Fruit fly (Drosophila melanogaster) whole organism, embryonic: ENCODE data around the gene bys.

Source experiments
- Awh ChIP-seq: fragments of 200-800 bp; sonication (Bioruptor generic); IDR thresholded peaks from 2 replicates; pipeline ENCODE4, ENCODE4 v1.3.6; 2022; ENCODE audit warnings: missing biosample characterization, missing genetic modification characterization
- CG14014 ChIP-seq: fragments of 200-800 bp; sonication (Bioruptor generic); IDR thresholded peaks from 2 replicates; pipeline ENCODE4 v1.3.6; 2022; ENCODE audit warnings: missing biosample characterization, missing genetic modification characterization
- CG14710 ChIP-seq: fragments of 200-800 bp; sonication (Bioruptor generic); optimal IDR thresholded peaks from 3 replicates; lab custom pipeline; 2019; ENCODE audit warnings: missing biosample characterization, mild to moderate bottlenecking, missing genetic modification characterization, moderate library complexity
- CG15514 ChIP-seq: fragments of 200-800 bp; sonication (Bioruptor generic); optimal IDR thresholded peaks from 3 replicates; lab custom pipeline; 2017; ENCODE audit warnings: missing biosample characterization, missing genetic modification characterization, mild to moderate bottlenecking, moderate library complexity, missing genetic modification reagents
- CG2875 ChIP-seq: fragments of 200-800 bp; sonication (Bioruptor generic); optimal IDR thresholded peaks from 2 replicates; lab custom pipeline; 2017; ENCODE audit warnings: missing biosample characterization, mild to moderate bottlenecking, missing genetic modification characterization, missing genetic modification reagents
- CG31365 ChIP-seq: fragments of 200-800 bp; sonication (Bioruptor generic); optimal IDR thresholded peaks from 2 replicates; lab custom pipeline; 2018; ENCODE audit warnings: missing biosample characterization, mild to moderate bottlenecking, missing genetic modification characterization
- CG32767 ChIP-seq: fragments of 200-800 bp; sonication (Bioruptor generic); IDR thresholded peaks from 2 replicates; pipeline ENCODE4 v1.3.6; 2022; ENCODE audit warnings: missing biosample characterization, missing genetic modification characterization
- CG34224 ChIP-seq: fragments of 200-800 bp; sonication (Bioruptor generic); IDR thresholded peaks from 3 replicates; pipeline ENCODE4 v1.3.6; 2022; ENCODE audit warnings: missing biosample characterization, missing genetic modification characterization; ENCODE audit not compliant: partially characterized antibody
- CG3838 ChIP-seq: fragments of 200-800 bp; sonication (Bioruptor generic); optimal IDR thresholded peaks from 3 replicates; lab custom pipeline; 2016; ENCODE audit warnings: missing biosample characterization, missing genetic modification characterization
- CG6854 ChIP-seq: fragments of 200-800 bp; sonication (Bioruptor generic); optimal IDR thresholded peaks from 3 replicates; lab custom pipeline; 2017; ENCODE audit warnings: missing biosample characterization, mild to moderate bottlenecking, missing genetic modification characterization
- CG7786 ChIP-seq: fragments of 200-800 bp; sonication (Bioruptor generic); optimal IDR thresholded peaks from 2 replicates; lab custom pipeline; 2016; ENCODE audit warnings: missing biosample characterization, missing genetic modification characterization
- CG8089 ChIP-seq: fragments of 200-800 bp; sonication (Bioruptor generic); optimal IDR thresholded peaks from 3 replicates; lab custom pipeline; 2016; ENCODE audit warnings: missing biosample characterization, missing genetic modification characterization
- CG9437 ChIP-seq: fragments of 200-800 bp; sonication (Bioruptor generic); optimal IDR thresholded peaks from 2 replicates; lab custom pipeline; 2018; ENCODE audit warnings: missing biosample characterization, mild to moderate bottlenecking, missing genetic modification characterization
- CG9727 ChIP-seq: fragments of 200-800 bp; sonication (Bioruptor generic); optimal IDR thresholded peaks from 3 replicates; lab custom pipeline; 2017; ENCODE audit warnings: missing biosample characterization, mild to moderate bottlenecking, missing genetic modification characterization
- Dad ChIP-seq: fragments of 200-800 bp; sonication (Bioruptor generic); optimal IDR thresholded peaks from 3 replicates; lab custom pipeline; 2016; ENCODE audit warnings: missing biosample characterization, missing genetic modification characterization
- Dll ChIP-seq: fragments of 200-800 bp; sonication (Bioruptor generic); IDR thresholded peaks from 4 replicates; pipeline ENCODE4 v1.3.6; 2022; ENCODE audit warnings: missing biosample characterization, missing genetic modification characterization; ENCODE audit not compliant: partially characterized antibody
- Gug ChIP-seq: fragments of 200-800 bp; sonication (Bioruptor generic); IDR thresholded peaks from 4 replicates; pipeline ENCODE4 v1.3.6; 2022; ENCODE audit warnings: missing biosample characterization, missing genetic modification characterization
- Hsf ChIP-seq: fragments of 200-800 bp; sonication (Bioruptor generic); optimal IDR thresholded peaks from 3 replicates; lab custom pipeline; 2016; ENCODE audit warnings: missing biosample characterization, missing genetic modification characterization
- Med ChIP-seq: fragments of 200-800 bp; sonication (Bioruptor generic); peaks from one replicate; lab custom pipeline; 2016; ENCODE audit warnings: missing biosample characterization, missing genetic modification characterization, mild to moderate bottlenecking, inconsistent platforms, moderate library complexity
- Meics ChIP-seq: fragments of 200-800 bp; sonication (Bioruptor generic); optimal IDR thresholded peaks from 2 replicates; lab custom pipeline; 2017; ENCODE audit warnings: missing biosample characterization, mild to moderate bottlenecking, missing genetic modification characterization
- NfI ChIP-seq: fragments of 200-800 bp; sonication (Bioruptor generic); optimal IDR thresholded peaks from 3 replicates; lab custom pipeline; 2018; ENCODE audit warnings: missing biosample characterization, mild to moderate bottlenecking, missing genetic modification characterization, moderate library complexity
- Opbp ChIP-seq: fragments of 200-800 bp; sonication (Bioruptor generic); IDR thresholded peaks from 3 replicates; pipeline ENCODE4 v1.3.6; 2022; ENCODE audit warnings: missing biosample characterization, missing genetic modification characterization; ENCODE audit not compliant: partially characterized antibody
- Ptx1 ChIP-seq: fragments of 200-800 bp; sonication (Bioruptor generic); IDR thresholded peaks from 2 replicates; pipeline ENCODE4 v1.3.6; 2022; ENCODE audit warnings: missing biosample characterization, missing genetic modification characterization
- Sox100B ChIP-seq: fragments of 200-800 bp; sonication (Bioruptor generic); optimal IDR thresholded peaks from 3 replicates; lab custom pipeline; 2018; ENCODE audit warnings: missing biosample characterization, mild to moderate bottlenecking, missing genetic modification characterization
- amos ChIP-seq: fragments of 200-800 bp; sonication (Bioruptor generic); IDR thresholded peaks from 2 replicates; pipeline ENCODE4 v1.3.6; 2022; ENCODE audit warnings: missing biosample characterization, missing genetic modification characterization; ENCODE audit not compliant: partially characterized antibody
- chm ChIP-seq: fragments of 200-800 bp; sonication (Bioruptor generic); IDR thresholded peaks from 2 replicates; pipeline ENCODE4 v1.3.6; 2022; ENCODE audit warnings: missing biosample characterization, missing genetic modification characterization
- ci ChIP-seq: fragments of 200-800 bp; sonication (Bioruptor generic); IDR thresholded peaks from 3 replicates; pipeline ENCODE4 v1.3.6; 2022; ENCODE audit warnings: missing biosample characterization, missing genetic modification characterization
- emc ChIP-seq: fragments of 200-800 bp; sonication (Bioruptor generic); optimal IDR thresholded peaks from 2 replicates; lab custom pipeline; 2016; ENCODE audit warnings: missing biosample characterization, missing genetic modification characterization
- eyg ChIP-seq: fragments of 200-800 bp; sonication (Bioruptor generic); optimal IDR thresholded peaks from 3 replicates; lab custom pipeline; 2016; ENCODE audit warnings: missing biosample characterization, missing genetic modification characterization
- fd64A ChIP-seq: fragments of 200-800 bp; sonication (Bioruptor generic); optimal IDR thresholded peaks from 3 replicates; lab custom pipeline; 2018; ENCODE audit warnings: missing biosample characterization, mild to moderate bottlenecking, missing genetic modification characterization
- fu2 ChIP-seq: fragments of 200-800 bp; sonication (Bioruptor generic); optimal IDR thresholded peaks from 2 replicates; lab custom pipeline; 2016; ENCODE audit warnings: missing biosample characterization, missing genetic modification characterization
- gcm ChIP-seq: fragments of 200-800 bp; sonication (Bioruptor generic); optimal IDR thresholded peaks from 2 replicates; lab custom pipeline; 2019; ENCODE audit warnings: missing biosample characterization, mild to moderate bottlenecking, missing genetic modification characterization, moderate library complexity
- gfzf ChIP-seq: fragments of 200-800 bp; sonication (Bioruptor generic); optimal IDR thresholded peaks from 2 replicates; lab custom pipeline; 2016; ENCODE audit warnings: missing biosample characterization, mild to moderate bottlenecking, missing genetic modification characterization, moderate library complexity
- hb ChIP-seq: fragments of 200-800 bp; sonication (Bioruptor generic); IDR thresholded peaks from 3 replicates; pipeline ENCODE4 v1.3.6; 2022; ENCODE audit warnings: missing biosample characterization, missing genetic modification characterization; ENCODE audit not compliant: partially characterized antibody
- hbn ChIP-seq: fragments of 200-800 bp; sonication (Bioruptor generic); IDR thresholded peaks from 2 replicates; pipeline ENCODE4 v1.3.6; 2022; ENCODE audit warnings: missing biosample characterization, missing genetic modification characterization; ENCODE audit not compliant: partially characterized antibody
- knrl ChIP-seq: fragments of 200-800 bp; sonication (Bioruptor generic); IDR thresholded peaks from 3 replicates; pipeline ENCODE4 v1.3.6; 2022; ENCODE audit warnings: missing biosample characterization, missing genetic modification characterization; ENCODE audit not compliant: partially characterized antibody
- lov ChIP-seq, 2 experiments: fragments of 200-800 bp in 1 of 2; fragments of >200 bp in 1 of 2; sonication (Bioruptor generic) in 1 of 2; IDR thresholded peaks in 1 of 2; optimal IDR thresholded peaks in 1 of 2; 2 replicates in 1 of 2; 3 replicates in 1 of 2; pipeline versions ENCODE4 v1.3.6 to Lab custom; 2017 to 2022; ENCODE audit warnings: missing biosample characterization in 1 of 2, missing genetic modification characterization in 1 of 2
- org-1 ChIP-seq: fragments of 200-800 bp; sonication (Bioruptor generic); optimal IDR thresholded peaks from 2 replicates; lab custom pipeline; 2017; ENCODE audit warnings: missing biosample characterization, missing genetic modification characterization
- phol ChIP-seq: fragments of 200-800 bp; sonication (Bioruptor generic); optimal IDR thresholded peaks from 3 replicates; lab custom pipeline; 2018; ENCODE audit warnings: missing biosample characterization, mild to moderate bottlenecking, missing genetic modification characterization, moderate library complexity
- ranshi ChIP-seq: fragments of 200-800 bp; sonication (Bioruptor generic); IDR thresholded peaks from 2 replicates; pipeline ENCODE4 v1.3.6; 2022; ENCODE audit warnings: missing biosample characterization, missing genetic modification characterization
- sc ChIP-seq, 3 experiments: fragments of >200 bp in 2 of 3; fragments of 200-800 bp in 1 of 3; sonication (Bioruptor generic) in 1 of 3; optimal IDR thresholded peaks; 2 replicates in 2 of 3; 3 replicates in 1 of 3; lab custom pipeline; 2017; ENCODE audit warnings: mild to moderate bottlenecking in 1 of 3, missing biosample characterization in 1 of 3, missing genetic modification characterization in 1 of 3, missing genetic modification reagents in 1 of 3
- sd ChIP-seq: fragments of 200-800 bp; sonication (Bioruptor generic); optimal IDR thresholded peaks from 3 replicates; lab custom pipeline; 2018; ENCODE audit warnings: missing biosample characterization, mild to moderate bottlenecking, missing genetic modification characterization, moderate library complexity
- sob ChIP-seq: fragments of 200-800 bp; sonication (Bioruptor generic); IDR thresholded peaks from 2 replicates; pipeline ENCODE4 v1.3.6; 2022; ENCODE audit warnings: missing biosample characterization, missing genetic modification characterization
- sqz ChIP-seq: fragments of 200-800 bp; sonication (Bioruptor generic); optimal IDR thresholded peaks from 3 replicates; lab custom pipeline; 2018; ENCODE audit warnings: missing biosample characterization, mild to moderate bottlenecking, missing genetic modification characterization
- vfl ChIP-seq: fragments of 200-800 bp; sonication (Bioruptor generic); optimal IDR thresholded peaks from 2 replicates; lab custom pipeline; 2016; ENCODE audit warnings: missing biosample characterization, missing genetic modification characterization
- vnd ChIP-seq: fragments of 200-800 bp; sonication (Bioruptor generic); IDR thresholded peaks from 3 replicates; pipeline ENCODE4 v1.3.6; 2022; ENCODE audit warnings: missing biosample characterization, missing genetic modification characterization; ENCODE audit not compliant: partially characterized antibody

Gene bys

dm6 chrX:7933210-7933915 is 31.7 kb downstream of the bys start, which contains the start of the genes Dhdds and RpS14a (continued):
- peak; percentile 90 for TF ChIP-seq Med (GFP tag; lab: Kevin White, UChicago)
- TF ChIP-seq CG34224 (GFP tag; lab: Robert Waterston, UW): peak; percentile 67; the same call in 2 of the 3 replicates
- TF ChIP-seq Awh (GFP tag; lab: Robert Waterston, UW): no peak
- peak; percentile 21 for TF ChIP-seq CG2875 (GFP tag; lab: Kevin White, UChicago)
- TF ChIP-seq CG8089 (GFP tag; lab: Kevin White, UChicago): peak; percentile 11
- peak; percentile 75; the same call in 2 of the 3 replicates for TF ChIP-seq hb
- TF ChIP-seq knrl (GFP tag; lab: Robert Waterston, UW): peak; percentile 89
- TF ChIP-seq CG9727: peak; percentile 90
- TF ChIP-seq Dll: peak; percentile 84
- peak; percentile 29 for TF ChIP-seq CG6854
- TF ChIP-seq amos (GFP tag; lab: Robert Waterston, UW): peak; percentile 75
- TF ChIP-seq gfzf (GFP tag; lab: Kevin White, UChicago): peak; percentile 89
- peak; percentile 75 for TF ChIP-seq ci
- TF ChIP-seq sc (optimal IDR thresholded peaks at IDR 0.05; lab: Kevin White, UChicago): no peak
- TF ChIP-seq sc (GFP tag; optimal IDR thresholded peaks at IDR 0.05; lab: Kevin White, UChicago): peak; percentile 52
- TF ChIP-seq phol (tag; lab: Kevin White, UChicago): peak; percentile 80
- no peak for TF ChIP-seq Ptx1 (GFP tag; lab: Robert Waterston, UW)
- peak; percentile 54 for TF ChIP-seq Hsf (GFP tag; lab: Kevin White, UChicago)
- TF ChIP-seq ranshi (GFP tag; lab: Robert Waterston, UW): peak; percentile 8; the same call in 1 of the 2 replicates
- peak; percentile 71 for TF ChIP-seq CG9437
- no peak for TF ChIP-seq sob (GFP tag; lab: Robert Waterston, UW)
- TF ChIP-seq lov (optimal IDR thresholded peaks at IDR 0.05; lab: Kevin White, UChicago): no peak
- TF ChIP-seq lov (GFP tag; IDR thresholded peaks at IDR 0.05; lab: Robert Waterston, UW): 0 out of 3 replicates have a peak, but pooled peaks have one; percentile 29
- TF ChIP-seq vfl (GFP tag; lab: Kevin White, UChicago): peak; percentile 18
- peak; percentile 50 for TF ChIP-seq eyg (GFP tag; lab: Kevin White, UChicago)
- peak; percentile 90 for TF ChIP-seq CG14710 (tag; lab: Kevin White, UChicago)
- TF ChIP-seq Gug (GFP tag; lab: Robert Waterston, UW): 0 out of 4 replicates have a peak, but pooled peaks have one; percentile 11
- peak; percentile 58 for TF ChIP-seq Dad
- TF ChIP-seq NfI (GFP tag; lab: Kevin White, UChicago): peak; percentile 75
- TF ChIP-seq fd64A: peak; percentile 12
- peak; percentile 40 for TF ChIP-seq emc (GFP tag; lab: Kevin White, UChicago)
- peak; percentile 11 for TF ChIP-seq CG31365 (tag; lab: Kevin White, UChicago)
- TF ChIP-seq sd (tag; lab: Kevin White, UChicago): peak; percentile 9
- no peak for TF ChIP-seq CG32767 (GFP tag; lab: Robert Waterston, UW)
- peak; percentile 80 for TF ChIP-seq Meics
- TF ChIP-seq CG15514 (GFP tag; lab: Kevin White, UChicago): peak; percentile 64
- peak; percentile 68 for TF ChIP-seq Opbp
- TF ChIP-seq fu2 (GFP tag; lab: Kevin White, UChicago): no peak
- TF ChIP-seq org-1 (GFP tag; lab: Kevin White, UChicago): peak; percentile 54
- peak; percentile 36 for TF ChIP-seq sqz
- peak; percentile 75 for TF ChIP-seq vnd (GFP tag; lab: Robert Waterston, UW)
- TF ChIP-seq Sox100B: peak; percentile 81
- peak; percentile 65; the same call in 1 of the 2 replicates for TF ChIP-seq hbn (GFP tag; lab: Robert Waterston, UW)
- peak; percentile 36 for TF ChIP-seq gcm
- peak; percentile 22 for TF ChIP-seq CG3838 (GFP tag; lab: Kevin White, UChicago)
- no peak; the same call in 1 of the 2 replicates for TF ChIP-seq chm (GFP tag; lab: Robert Waterston, UW)
- TF ChIP-seq CG7786 (GFP tag; lab: Kevin White, UChicago): peak; percentile 25
- peak; percentile 10; the same call in 1 of the 2 replicates for TF ChIP-seq CG14014 (GFP tag; lab: Robert Waterston, UW)
